Worm (Caenorhabditis elegans): ENCODE data around the gene smi-1.

smi-1 gene

DNA sequence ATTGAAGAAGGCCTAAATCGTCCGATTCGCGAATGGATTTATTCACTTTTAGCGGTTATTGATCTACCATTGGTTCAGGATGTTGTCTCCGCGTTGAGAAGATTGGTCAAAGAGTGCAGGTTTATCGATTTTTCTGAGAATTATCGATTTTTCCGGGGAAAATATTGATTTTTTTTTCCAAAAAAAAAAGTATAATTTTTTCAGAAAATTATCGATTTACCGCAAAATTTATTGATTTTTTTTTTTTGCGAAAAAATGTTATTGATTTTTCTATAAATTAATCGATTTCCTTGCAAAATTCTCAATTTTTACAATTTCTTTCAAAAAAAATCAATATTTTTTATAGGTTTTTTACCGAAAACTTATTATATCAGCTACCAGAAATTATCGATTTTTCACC, 2.1 kb downstream of the smi-1 start:
- TF ChIP-seq bed-1 (GFP tag; IDR thresholded peaks at IDR 0.05) (no peak), hmg-20 (GFP tag; IDR thresholded peaks at IDR 0.05) (no peak), C17E4.6 (GFP tag; IDR thresholded peaks at IDR 0.05) (no peak), nfya-2 (GFP tag; IDR thresholded peaks at IDR 0.05) (no peak)

DNA sequence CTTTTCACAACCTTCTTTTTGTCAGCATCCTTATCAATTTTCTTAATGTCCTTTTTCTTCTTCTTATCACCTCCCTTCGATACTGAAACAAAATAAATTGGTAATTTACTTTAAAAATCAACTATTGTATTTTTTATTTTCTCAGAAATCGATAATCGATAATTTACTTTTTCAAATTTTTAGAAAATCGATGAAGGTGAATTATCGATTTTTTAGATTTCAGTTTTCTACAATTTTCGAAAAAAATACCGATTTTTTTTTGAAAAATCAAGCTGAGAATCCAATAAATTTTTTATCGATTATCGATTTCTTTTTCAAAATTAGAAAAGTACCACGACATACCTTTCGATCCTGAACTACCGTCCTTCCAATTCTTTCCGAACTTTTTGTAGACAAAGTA, 4.5 kb downstream of the smi-1 start:
- TF ChIP-seq F55B11.4 (tag; optimal IDR thresholded peaks at IDR 0.05; ENCODE audit: borderline replicate concordance, insufficient read depth) (no peak), F39B2.1 (GFP tag; IDR thresholded peaks at IDR 0.05) (no peak)

DNA sequence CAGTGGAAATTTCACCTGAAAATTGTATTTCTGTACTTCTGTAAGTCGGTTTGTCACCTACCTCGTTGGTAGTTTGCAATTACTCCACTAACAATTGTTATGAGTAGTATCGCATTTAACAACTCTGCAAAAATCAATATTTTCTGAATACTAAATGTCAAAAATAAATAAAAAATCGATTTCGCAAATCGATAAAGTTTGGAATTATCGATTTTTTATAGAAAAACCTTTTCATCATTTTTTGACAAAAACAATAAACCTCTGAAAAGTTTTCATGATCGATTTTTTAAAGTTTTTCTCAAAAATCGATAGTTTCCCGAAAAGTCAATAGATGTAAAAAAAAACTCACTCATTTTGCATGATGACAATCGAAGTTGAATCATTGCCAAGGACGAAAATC, 8.7 kb downstream of the smi-1 start:
- TF ChIP-seq attf-6 (GFP tag; IDR thresholded peaks at IDR 0.05) (no peak), B0261.1 (tag; optimal IDR thresholded peaks at IDR 0.05) (no peak), let-526 (GFP tag; IDR thresholded peaks at IDR 0.05) (no peak), pbrm-1 (GFP tag; IDR thresholded peaks at IDR 0.05) (no peak), cebp-2 (GFP tag; IDR thresholded peaks at IDR 0.05) (no peak), T07F8.4 (tag; optimal IDR thresholded peaks at IDR 0.05) (no peak), mes-4 (tag; optimal IDR thresholded peaks at IDR 0.05) (no peak), dox-1 (GFP tag; IDR thresholded peaks at IDR 0.05) (no peak), snpc-4 (GFP tag; optimal IDR thresholded peaks at IDR 0.05) (no peak), snpc-4 (tag; optimal IDR thresholded peaks at IDR 0.05) (no peak), ama-1 (optimal IDR thresholded peaks at IDR 0.05) (no peak), ama-1 (GFP tag; optimal IDR thresholded peaks at IDR 0.05) (no peak), mxl-1 (tag; optimal IDR thresholded peaks at IDR 0.05) (no peak), hrde-1 (tag; optimal IDR thresholded peaks at IDR 0.05; ENCODE audit: borderline replicate concordance) (no peak), madf-8 (GFP tag; conservative IDR thresholded peaks at IDR 0.05) (no peak), fkh-3 (tag; optimal IDR thresholded peaks at IDR 0.05) (no peak)

DNA sequence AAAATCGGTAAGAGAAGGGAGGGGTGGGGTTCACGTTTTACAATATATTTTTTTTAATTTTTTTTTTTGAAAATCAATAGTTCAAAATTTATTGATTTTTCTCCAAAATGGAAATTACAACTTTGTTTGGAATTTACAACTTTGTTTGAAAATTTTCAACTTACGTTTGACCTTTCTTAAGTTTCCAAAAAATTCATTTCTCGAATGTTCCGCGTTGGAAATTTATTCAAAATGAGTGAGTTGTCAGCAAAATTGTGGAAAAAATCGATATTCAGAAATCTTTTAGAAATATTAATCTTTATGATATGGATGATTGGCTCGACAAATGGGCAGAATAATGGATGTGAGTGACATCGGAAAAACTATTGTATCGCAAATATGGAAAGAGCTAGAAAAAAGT, 9.2 kb downstream of the smi-1 start, which contains the start of gene B0524.3:
Gene B0524.3 (plus strand): TSS at position 301 of the 400 bp plus-strand sequence.
- TF ChIP-seq Y53G8AR.9 (GFP tag; conservative IDR thresholded peaks at IDR 0.05) = no peak
- no peak for TF ChIP-seq snpc-3.4 (tag; optimal IDR thresholded peaks at IDR 0.05)
- TF ChIP-seq ceh-40 (GFP tag; IDR thresholded peaks at IDR 0.05) = no peak
- no peak for TF ChIP-seq zfh-2 (GFP tag; conservative IDR thresholded peaks at IDR 0.05)
- no peak for TF ChIP-seq F52B5.7 (tag; optimal IDR thresholded peaks at IDR 0.05)
- TF ChIP-seq F22D6.2 (tag; optimal IDR thresholded peaks at IDR 0.05) = no peak
- TF ChIP-seq T07F8.4 (tag; optimal IDR thresholded peaks at IDR 0.05) = no peak
- TF ChIP-seq F10E7.11 (tag; optimal IDR thresholded peaks at IDR 0.05) = no peak
- no peak for TF ChIP-seq C17E4.6 (GFP tag; IDR thresholded peaks at IDR 0.05)
- TF ChIP-seq efl-1 (GFP tag; optimal IDR thresholded peaks at IDR 0.05) = no peak
- no peak for TF ChIP-seq ceh-79 (tag; optimal IDR thresholded peaks at IDR 0.05)
- TF ChIP-seq madf-10 (tag; optimal IDR thresholded peaks at IDR 0.05) = no peak
- no peak for TF ChIP-seq cebp-1 (GFP tag; IDR thresholded peaks at IDR 0.05)
- no peak for TF ChIP-seq cebp-1 (tag; optimal IDR thresholded peaks at IDR 0.05)
- TF ChIP-seq bed-2 (GFP tag; IDR thresholded peaks at IDR 0.05) = no peak

DNA sequence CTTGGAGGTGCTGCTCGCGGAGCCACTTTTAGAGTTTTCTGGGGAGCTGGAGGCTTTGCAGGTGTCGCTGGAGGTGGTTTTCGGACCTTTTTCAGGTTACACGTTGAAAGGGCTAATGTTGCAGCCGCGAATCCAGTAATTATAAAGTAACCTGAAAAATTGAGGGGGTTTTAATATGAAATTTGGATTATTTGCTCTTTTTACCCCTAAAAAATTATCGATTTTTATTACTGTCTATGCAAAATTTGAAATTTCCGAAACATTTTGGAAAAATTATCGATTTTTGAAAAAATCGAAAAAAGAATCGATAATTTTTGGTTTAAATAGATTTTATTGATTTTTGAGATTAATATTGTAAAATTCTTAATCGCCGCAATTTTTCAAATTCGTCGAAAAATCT, 15.2 kb downstream of the smi-1 start:
- TF ChIP-seq nhr-90 (tag; optimal IDR thresholded peaks at IDR 0.05) (no peak), unc-62 (GFP tag; optimal IDR thresholded peaks at IDR 0.05) (no peak), bed-2 (GFP tag; IDR thresholded peaks at IDR 0.05) (no peak), F37B4.10 (GFP tag; IDR thresholded peaks at IDR 0.05) (no peak), egrh-3 (GFP tag; IDR thresholded peaks at IDR 0.05) (no peak), B0261.1 (tag; optimal IDR thresholded peaks at IDR 0.05) (no peak), nfyb-1 (GFP tag; IDR thresholded peaks at IDR 0.05) (no peak), attf-6 (GFP tag; IDR thresholded peaks at IDR 0.05) (no peak), madf-10 (tag; optimal IDR thresholded peaks at IDR 0.05) (no peak), lsl-1 (GFP tag; optimal IDR thresholded peaks at IDR 0.05) (no peak), tlf-1 (GFP tag; optimal IDR thresholded peaks at IDR 0.05) (no peak), cebp-2 (GFP tag; IDR thresholded peaks at IDR 0.05) (no peak), lin-40 (tag; optimal IDR thresholded peaks at IDR 0.05) (no peak), Y95B8A.8 (GFP tag; IDR thresholded peaks at IDR 0.05) (no peak), bed-1 (GFP tag; IDR thresholded peaks at IDR 0.05) (no peak), lsy-27 (tag; optimal IDR thresholded peaks at IDR 0.05; ENCODE audit: borderline replicate concordance, insufficient read depth) (no peak), F10E7.11 (tag; optimal IDR thresholded peaks at IDR 0.05) (no peak)
